Worm (Caenorhabditis elegans): ENCODE results near the gene ttr-21.

- no peak for TF ChIP-seq nhr-77 (tag; optimal IDR thresholded peaks at IDR 0.05)
- no peak for TF ChIP-seq ceh-82 (tag; optimal IDR thresholded peaks at IDR 0.05)
- TF ChIP-seq unc-62 (GFP tag; optimal IDR thresholded peaks at IDR 0.05 in 1 of 2), result no peak
- no peak for TF ChIP-seq unc-62 (tag; optimal IDR thresholded peaks at IDR 0.05)
- TF ChIP-seq dmd-8 (GFP tag; IDR thresholded peaks at IDR 0.05), result no peak
- TF ChIP-seq nhr-111 (GFP tag; optimal IDR thresholded peaks at IDR 0.05), result no peak
These were observed 9.1 kb downstream of the ttr-21 start, which contains the start of gene srx-131 for ce11 chrV:13845136-13845535.

Data from whole organism, L4 larva.